Worm (Caenorhabditis elegans): ENCODE data around the gene Y44A6C.2.

- TF ChIP-seq klf-2 (GFP tag; conservative IDR thresholded peaks at IDR 0.05) (no peak), T22C8.4 (GFP tag; IDR thresholded peaks at IDR 0.05) (no peak), flt-1 (GFP tag; IDR thresholded peaks at IDR 0.05) (no peak), med-1 (GFP tag; optimal IDR thresholded peaks at IDR 0.05; ENCODE audit: insufficient read depth) (no peak), tab-1 (GFP tag; IDR thresholded peaks at IDR 0.05) (no peak), ref-1 (GFP tag; conservative IDR thresholded peaks at IDR 0.05) (no peak), ztf-29 (GFP tag; IDR thresholded peaks at IDR 0.05) (no peak), cog-1 (tag; optimal IDR thresholded peaks at IDR 0.05) (no peak), ztf-23 (GFP tag; IDR thresholded peaks at IDR 0.05) (no peak)
Observed at ce11 chrV:20716267-20716666, 5.8 kb upstream of the Y44A6C.2 start.
